Worm (Caenorhabditis elegans) whole organism, L1 larva: Measurements from ENCODE around the gene Y51A2B.5.

Experiments used
- efl-1 ChIP-seq, 4 experiments: fragments of 150-350 bp; optimal IDR thresholded peaks in 3 of 4; peaks in 1 of 4; 1 replicate in 1 of 4; 2 replicates in 3 of 4; lab custom pipeline; 2014; ENCODE audit warnings: missing biosample characterization in 2 of 4, missing genetic modification characterization in 2 of 4, missing genetic modification reagents in 2 of 4
- elt-3 ChIP-seq, 6 experiments: fragments of 150-350 bp in 1 of 6; sonication (generic microtip); optimal IDR thresholded peaks; 2 replicates each; lab custom pipeline; 2017 to 2018; ENCODE audit warnings: missing biosample characterization in 6 of 6, missing genetic modification characterization in 6 of 6, inconsistent platforms in 1 of 6
- lin-15B ChIP-seq: fragments of 150-350 bp; sonication (generic microtip); optimal IDR thresholded peaks from 3 replicates; lab custom pipeline; 2014; ENCODE audit warnings: missing biosample characterization, missing genetic modification characterization

DNA sequence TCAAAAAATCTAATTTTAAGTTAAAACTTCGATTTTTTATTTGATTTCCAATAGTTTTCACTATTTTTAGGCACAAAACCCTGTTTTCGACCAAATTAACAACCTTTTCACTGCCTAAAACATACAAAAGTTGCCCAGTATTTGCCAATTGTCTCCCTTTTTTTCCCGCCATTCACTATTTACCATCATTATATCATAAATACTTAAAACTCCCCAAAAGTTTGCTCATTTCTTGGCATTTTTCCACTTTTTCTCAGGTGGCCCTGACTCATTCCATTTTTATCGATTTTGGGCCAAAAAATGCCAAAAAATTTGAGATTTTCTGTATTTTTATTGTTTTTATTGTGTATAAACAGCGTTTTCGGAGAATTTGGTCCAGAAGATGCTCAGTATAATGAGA, 25.0 kb downstream of the Y51A2B.5 start, which contains the start of gene txt-8:
- TF ChIP-seq lin-15B = no peak
- no peak for TF ChIP-seq efl-1 (optimal IDR thresholded peaks at IDR 0.05; lab: Kevin White, UChicago)
- no peak for TF ChIP-seq efl-1 (GFP tag; optimal IDR thresholded peaks at IDR 0.05 in 1 of 2; lab: Kevin White, UChicago)
- no peak for TF ChIP-seq elt-3 (tag; optimal IDR thresholded peaks at IDR 0.05; lab: Kevin White, UChicago)
